Worm (Caenorhabditis elegans): ENCODE measurements around the gene snb-7.

Gene snb-7

ce11 chrIV:12594574-12594973 lies 33.9 kb downstream of the snb-7 start:
- peak; percentile 52 for TF ChIP-seq dao-5 (tag; optimal IDR thresholded peaks at IDR 0.05)
- TF ChIP-seq W03F9.2 (tag; optimal IDR thresholded peaks at IDR 0.05): no peak
- TF ChIP-seq him-1 (tag; optimal IDR thresholded peaks at IDR 0.05): peak; percentile 74

ce11 chrIV:12596960-12597359 lies 36.3 kb downstream of the snb-7 start:
- no peak for TF ChIP-seq dao-5 (tag; optimal IDR thresholded peaks at IDR 0.05)
- TF ChIP-seq W03F9.2 (tag; optimal IDR thresholded peaks at IDR 0.05): no peak
- no peak for TF ChIP-seq him-1 (tag; optimal IDR thresholded peaks at IDR 0.05)

ce11 chrIV:12599158-12599557 lies 38.5 kb downstream of the snb-7 start, which contains the start of gene pgp-1:
Gene pgp-1 (minus strand): TSS chrIV:12599169.
- TF ChIP-seq him-1 (tag; optimal IDR thresholded peaks at IDR 0.05): no peak
- TF ChIP-seq W03F9.2 (tag; optimal IDR thresholded peaks at IDR 0.05): no peak
- no peak for TF ChIP-seq dao-5 (tag; optimal IDR thresholded peaks at IDR 0.05)

ce11 chrIV:12600941-12601340 lies 40.3 kb downstream of the snb-7 start:
- TF ChIP-seq W03F9.2 (tag; optimal IDR thresholded peaks at IDR 0.05): no peak
- no peak for TF ChIP-seq dao-5 (tag; optimal IDR thresholded peaks at IDR 0.05)
- no peak for TF ChIP-seq him-1 (tag; optimal IDR thresholded peaks at IDR 0.05)

- TF ChIP-seq him-1 (tag; optimal IDR thresholded peaks at IDR 0.05) (no peak), dao-5 (tag; optimal IDR thresholded peaks at IDR 0.05) (no peak), W03F9.2 (tag; optimal IDR thresholded peaks at IDR 0.05) (peak; percentile 15)
Measured at ce11 chrIV:12605401-12605800, 44.7 kb downstream of the snb-7 start, which contains the start of gene Y55D9A.2. Gene Y55D9A.2 (minus strand): TSS chrIV:12605431.

Measured in whole organism, L4/young adult.